Fruit fly (Drosophila melanogaster) whole organism, embryonic: ENCODE results near the gene CG8861.

Experiments
- Atf3 ChIP-seq: fragments of 200-800 bp; sonication (Bioruptor generic); optimal IDR thresholded peaks from 3 replicates; lab custom pipeline; 2016; ENCODE audit warnings: missing biosample characterization, missing genetic modification characterization
- Awh ChIP-seq: fragments of 200-800 bp; sonication (Bioruptor generic); IDR thresholded peaks from 2 replicates; pipeline ENCODE4, ENCODE4 v1.3.6; 2022; ENCODE audit warnings: missing biosample characterization, missing genetic modification characterization
- Bdp1 ChIP-seq: fragments of 200-800 bp; sonication (Bioruptor generic); optimal IDR thresholded peaks from 3 replicates; lab custom pipeline; 2016; ENCODE audit warnings: missing biosample characterization, missing genetic modification characterization
- CG10267 ChIP-seq: fragments of 200-800 bp; sonication (Bioruptor generic); optimal IDR thresholded peaks from 2 replicates; lab custom pipeline; 2018; ENCODE audit warnings: missing biosample characterization, mild to moderate bottlenecking, missing genetic modification characterization, moderate library complexity
- CG10321 ChIP-seq: fragments of 200-800 bp; sonication (Bioruptor generic); IDR thresholded peaks from 2 replicates; pipeline ENCODE4 v1.3.6; 2022; ENCODE audit warnings: missing biosample characterization, missing genetic modification characterization
- CG11398 ChIP-seq: fragments of 200-800 bp; sonication (Bioruptor generic); optimal IDR thresholded peaks from 2 replicates; lab custom pipeline; 2016; ENCODE audit warnings: missing biosample characterization, missing genetic modification characterization
- CG11560 ChIP-seq: fragments of 200-800 bp; sonication (Bioruptor generic); IDR thresholded peaks from 3 replicates; pipeline ENCODE4 v1.3.6; 2022; ENCODE audit warnings: missing biosample characterization, missing genetic modification characterization
- CG11695 ChIP-seq: fragments of 200-800 bp; sonication (Bioruptor generic); IDR thresholded peaks from 3 replicates; pipeline ENCODE4 v1.3.6; 2022; ENCODE audit warnings: missing biosample characterization, missing genetic modification characterization
- CG12391 ChIP-seq: fragments of 200-800 bp; sonication (Bioruptor generic); optimal IDR thresholded peaks from 3 replicates; lab custom pipeline; 2018; ENCODE audit warnings: missing biosample characterization, mild to moderate bottlenecking, missing genetic modification characterization, moderate library complexity
- CG14710 ChIP-seq: fragments of 200-800 bp; sonication (Bioruptor generic); optimal IDR thresholded peaks from 3 replicates; lab custom pipeline; 2019; ENCODE audit warnings: missing biosample characterization, mild to moderate bottlenecking, missing genetic modification characterization, moderate library complexity
- CG15073 ChIP-seq: fragments of 200-800 bp; sonication (Bioruptor generic); optimal IDR thresholded peaks from 2 replicates; lab custom pipeline; 2016; ENCODE audit warnings: missing biosample characterization, missing genetic modification characterization
- CG15479 ChIP-seq: fragments of 200-800 bp; sonication (Bioruptor generic); optimal IDR thresholded peaks from 3 replicates; lab custom pipeline; 2019; ENCODE audit warnings: missing biosample characterization, mild to moderate bottlenecking, missing genetic modification characterization, moderate library complexity
- CG16813 ChIP-seq: fragments of 200-800 bp; sonication (Bioruptor generic); IDR thresholded peaks from 3 replicates; pipeline ENCODE4 v1.3.6; 2022; ENCODE audit warnings: missing biosample characterization, missing genetic modification characterization; ENCODE audit not compliant: partially characterized antibody
- CG17186 ChIP-seq: fragments of 200-800 bp; sonication (Bioruptor generic); optimal IDR thresholded peaks from 3 replicates; lab custom pipeline; 2017; ENCODE audit warnings: missing biosample characterization, missing genetic modification reagents, missing genetic modification characterization
- CG17385 ChIP-seq: fragments of 200-800 bp; sonication (Bioruptor generic); optimal IDR thresholded peaks from 3 replicates; lab custom pipeline; 2018; ENCODE audit warnings: missing biosample characterization, mild to moderate bottlenecking, missing genetic modification characterization
- CG3065 ChIP-seq: fragments of 200-800 bp; sonication (Bioruptor generic); optimal IDR thresholded peaks from 2 replicates; lab custom pipeline; 2016; ENCODE audit warnings: missing biosample characterization, missing genetic modification characterization
- CG6791 ChIP-seq: fragments of 200-800 bp; sonication (Bioruptor generic); IDR thresholded peaks from 3 replicates; pipeline ENCODE4 v1.3.6; 2022; ENCODE audit warnings: missing biosample characterization, missing genetic modification characterization; ENCODE audit not compliant: partially characterized antibody
- CG6854 ChIP-seq: fragments of 200-800 bp; sonication (Bioruptor generic); optimal IDR thresholded peaks from 3 replicates; lab custom pipeline; 2017; ENCODE audit warnings: missing biosample characterization, mild to moderate bottlenecking, missing genetic modification characterization
- CG7357 ChIP-seq: fragments of 200-800 bp; sonication (Bioruptor generic); IDR thresholded peaks from 3 replicates; pipeline ENCODE4 v1.3.6; 2022; ENCODE audit warnings: missing biosample characterization, missing genetic modification characterization
- CG8944 ChIP-seq: fragments of 200-800 bp; sonication (Bioruptor generic); optimal IDR thresholded peaks from 3 replicates; lab custom pipeline; 2016; ENCODE audit warnings: missing biosample characterization, missing genetic modification characterization
- CG9215 ChIP-seq: fragments of 200-800 bp; sonication (Bioruptor generic); IDR thresholded peaks from 2 replicates; pipeline ENCODE4 v1.3.6; 2022; ENCODE audit warnings: missing biosample characterization, missing genetic modification characterization
- D ChIP-seq, 2 experiments: fragments of 200-800 bp in 1 of 2; fragments of >200 bp in 1 of 2; sonication (Bioruptor generic) in 1 of 2; optimal IDR thresholded peaks; 2 replicates in 1 of 2; 3 replicates in 1 of 2; lab custom pipeline; 2017; ENCODE audit warnings: mild to moderate bottlenecking in 1 of 2, missing biosample characterization in 1 of 2, missing genetic modification characterization in 1 of 2, missing genetic modification reagents in 1 of 2
- Doc2 ChIP-seq: fragments of 200-800 bp; sonication (Bioruptor generic); IDR thresholded peaks from 2 replicates; pipeline ENCODE4 v1.3.6; 2022; ENCODE audit warnings: missing biosample characterization, missing genetic modification characterization
- E2f2 ChIP-seq: fragments of 200-800 bp; sonication (Bioruptor generic); IDR thresholded peaks from 2 replicates; pipeline ENCODE4 v1.3.6; 2022; ENCODE audit warnings: missing biosample characterization, missing genetic modification characterization
- Mes4 ChIP-seq: fragments of 200-800 bp; sonication (Bioruptor generic); optimal IDR thresholded peaks from 2 replicates; lab custom pipeline; 2016; ENCODE audit warnings: missing biosample characterization, missing genetic modification characterization
- Neu2 ChIP-seq: fragments of 200-800 bp; sonication (Bioruptor generic); optimal IDR thresholded peaks from 3 replicates; lab custom pipeline; 2016; ENCODE audit warnings: missing biosample characterization, missing genetic modification characterization, borderline replicate concordance
- Nf-YA ChIP-seq: fragments of 200-800 bp; sonication (Bioruptor generic); IDR thresholded peaks from 2 replicates; pipeline ENCODE4 v1.3.6; 2022; ENCODE audit warnings: missing biosample characterization, missing genetic modification characterization
- Pdp1 ChIP-seq, 2 experiments: fragments of 200-800 bp; sonication (Bioruptor generic); optimal IDR thresholded peaks; 3 replicates each; lab custom pipeline; 2016; ENCODE audit warnings: missing biosample characterization in 2 of 2, missing genetic modification characterization in 2 of 2, mild to moderate bottlenecking in 1 of 2, moderate library complexity in 1 of 2
- Rfx ChIP-seq: fragments of 200-800 bp; sonication (Bioruptor generic); IDR thresholded peaks from 2 replicates; pipeline ENCODE4 v1.3.6; 2022; ENCODE audit warnings: missing biosample characterization, missing genetic modification characterization
- Sox100B ChIP-seq: fragments of 200-800 bp; sonication (Bioruptor generic); optimal IDR thresholded peaks from 3 replicates; lab custom pipeline; 2018; ENCODE audit warnings: missing biosample characterization, mild to moderate bottlenecking, missing genetic modification characterization
- Vsx1 ChIP-seq: fragments of 200-800 bp; sonication (Bioruptor generic); optimal IDR thresholded peaks from 2 replicates; lab custom pipeline; 2017; ENCODE audit warnings: missing biosample characterization, mild to moderate bottlenecking, missing genetic modification characterization, missing genetic modification reagents
- Xbp1 ChIP-seq: fragments of 200-800 bp; sonication (Bioruptor generic); optimal IDR thresholded peaks from 3 replicates; lab custom pipeline; 2016; ENCODE audit warnings: missing biosample characterization, mild to moderate bottlenecking, missing genetic modification characterization
- cg ChIP-seq: fragments of 200-800 bp; sonication (Bioruptor generic); optimal IDR thresholded peaks from 3 replicates; lab custom pipeline; 2019; ENCODE audit warnings: missing biosample characterization, mild to moderate bottlenecking, missing genetic modification characterization, moderate library complexity
- chn ChIP-seq: fragments of 200-800 bp; sonication (Bioruptor generic); optimal IDR thresholded peaks from 2 replicates; lab custom pipeline; 2016; ENCODE audit warnings: missing biosample characterization, missing genetic modification characterization
- corto ChIP-seq: fragments of 200-800 bp; sonication (Bioruptor generic); optimal IDR thresholded peaks from 2 replicates; lab custom pipeline; 2016; ENCODE audit warnings: missing biosample characterization, mild to moderate bottlenecking, missing genetic modification characterization, moderate library complexity
- dpn ChIP-seq, 2 experiments: fragments of 200-800 bp; sonication (Bioruptor generic); optimal IDR thresholded peaks; 3 replicates each; lab custom pipeline; 2016; ENCODE audit warnings: missing biosample characterization in 2 of 2, missing genetic modification characterization in 2 of 2
- dysf ChIP-seq: fragments of 200-800 bp; sonication (Bioruptor generic); IDR thresholded peaks from 3 replicates; pipeline ENCODE4 v1.3.6; 2022; ENCODE audit warnings: missing biosample characterization, missing genetic modification characterization
- h ChIP-seq: fragments of >200 bp; optimal IDR thresholded peaks from 2 replicates; lab custom pipeline; 2017
- lmd ChIP-seq: fragments of 200-800 bp; sonication (Bioruptor generic); IDR thresholded peaks from 2 replicates; pipeline ENCODE4 v1.3.6; 2022; ENCODE audit warnings: missing biosample characterization, missing genetic modification characterization
- pzg ChIP-seq: fragments of 200-800 bp; sonication (Bioruptor generic); optimal IDR thresholded peaks from 3 replicates; lab custom pipeline; 2018; ENCODE audit warnings: missing biosample characterization, mild to moderate bottlenecking, missing genetic modification characterization, moderate library complexity
- sd ChIP-seq: fragments of 200-800 bp; sonication (Bioruptor generic); optimal IDR thresholded peaks from 3 replicates; lab custom pipeline; 2018; ENCODE audit warnings: missing biosample characterization, mild to moderate bottlenecking, missing genetic modification characterization, moderate library complexity
- slp2 ChIP-seq: fragments of 200-800 bp; sonication (Bioruptor generic); optimal IDR thresholded peaks from 2 replicates; lab custom pipeline; 2016; ENCODE audit warnings: missing biosample characterization, missing genetic modification characterization
- sna ChIP-seq: fragments of 200-800 bp; sonication (Bioruptor generic); IDR thresholded peaks from 2 replicates; pipeline ENCODE4 v1.3.6; 2022; ENCODE audit warnings: missing biosample characterization, missing genetic modification characterization; ENCODE audit not compliant: partially characterized antibody
- so ChIP-seq: fragments of 200-800 bp; sonication (Bioruptor generic); IDR thresholded peaks from 3 replicates; pipeline ENCODE4 v1.3.6; 2022; ENCODE audit warnings: missing biosample characterization, missing genetic modification characterization
- tgo ChIP-seq: fragments of 200-800 bp; sonication (Bioruptor generic); IDR thresholded peaks from 3 replicates; pipeline ENCODE4 v1.3.6; 2022; ENCODE audit warnings: missing biosample characterization, missing genetic modification characterization
- tin ChIP-seq: fragments of 200-800 bp; sonication (Bioruptor generic); optimal IDR thresholded peaks from 3 replicates; lab custom pipeline; 2016; ENCODE audit warnings: missing biosample characterization, missing genetic modification characterization
- trh ChIP-seq: fragments of 200-800 bp; sonication (Bioruptor generic); optimal IDR thresholded peaks from 2 replicates; lab custom pipeline; 2016; ENCODE audit warnings: missing biosample characterization, missing genetic modification characterization
- vvl ChIP-seq: fragments of 200-800 bp; sonication (Bioruptor generic); IDR thresholded peaks from 2 replicates; pipeline ENCODE4 v1.3.6; 2022; ENCODE audit warnings: missing biosample characterization, missing genetic modification characterization
- zen ChIP-seq: fragments of 200-800 bp; sonication (Bioruptor generic); optimal IDR thresholded peaks from 3 replicates; lab custom pipeline; 2018; ENCODE audit warnings: missing biosample characterization, mild to moderate bottlenecking, missing genetic modification characterization, moderate library complexity
- zfh1 ChIP-seq: fragments of 200-800 bp; sonication (Bioruptor generic); IDR thresholded peaks from 3 replicates; pipeline ENCODE4 v1.3.6; 2022; ENCODE audit warnings: missing biosample characterization, missing genetic modification characterization

CG8861 gene

dm6 chr3R:9250868-9251267 lies 77.4 kb downstream of the CG8861 start (continued):
- TF ChIP-seq Neu2 (GFP tag; lab: Kevin White, UChicago) (no peak), CG11398 (GFP tag; lab: Kevin White, UChicago) (no peak), pzg (GFP tag; lab: Kevin White, UChicago) (no peak), trh (GFP tag; lab: Kevin White, UChicago) (no peak), Xbp1 (GFP tag; lab: Kevin White, UChicago) (peak; percentile 33), CG6854 (no peak), CG14710 (peak; percentile 22), CG17186 (GFP tag; lab: Kevin White, UChicago) (no peak), cg (GFP tag; lab: Kevin White, UChicago) (no peak), CG7357 (GFP tag; lab: Robert Waterston, UW) (no peak), zfh1 (0 out of 3 replicates have a peak, but pooled peaks have one; percentile 61), CG15073 (GFP tag; lab: Kevin White, UChicago) (no peak), Awh (0 out of 2 replicates have a peak, but pooled peaks have one; percentile 45), CG15479 (GFP tag; lab: Kevin White, UChicago) (no peak), Rfx (GFP tag; lab: Robert Waterston, UW) (0 out of 2 replicates have a peak, but pooled peaks have one; percentile 22), Vsx1 (no peak), dpn (GFP tag; optimal IDR thresholded peaks at IDR 0.05; lab: Kevin White, UChicago) (peak in 1 of 2 experiments; percentile 33), Bdp1 (no peak), CG10267 (peak; percentile 6), so (GFP tag; lab: Robert Waterston, UW) (peak; percentile 52; the same call in 1 of the 3 replicates), CG16813 (GFP tag; lab: Robert Waterston, UW) (no peak), Doc2 (GFP tag; lab: Robert Waterston, UW) (no peak), sd (tag; lab: Kevin White, UChicago) (no peak), corto (GFP tag; lab: Kevin White, UChicago) (no peak), CG10321 (GFP tag; lab: Robert Waterston, UW) (no peak), CG11560 (tag; lab: Robert Waterston, UW) (no peak), CG8944 (GFP tag; lab: Kevin White, UChicago) (no peak), D (optimal IDR thresholded peaks at IDR 0.05; lab: Kevin White, UChicago) (no peak), D (GFP tag; optimal IDR thresholded peaks at IDR 0.05; lab: Kevin White, UChicago) (no peak), CG12391 (tag; lab: Kevin White, UChicago) (peak; percentile 14), E2f2 (GFP tag; lab: Robert Waterston, UW) (0 out of 2 replicates have a peak, but pooled peaks have one; percentile 21), Mes4 (GFP tag; lab: Kevin White, UChicago) (no peak), lmd (GFP tag; lab: Robert Waterston, UW) (peak; percentile 39), CG3065 (GFP tag; lab: Kevin White, UChicago) (no peak), dysf (GFP tag; lab: Robert Waterston, UW) (0 out of 3 replicates have a peak, but pooled peaks have one; percentile 33), chn (peak; percentile 11), tgo (GFP tag; lab: Robert Waterston, UW) (peak; percentile 24; the same call in 1 of the 3 replicates), Sox100B (GFP tag; lab: Kevin White, UChicago) (no peak), tin (GFP tag; lab: Kevin White, UChicago) (peak; percentile 39), CG11695 (GFP tag; lab: Robert Waterston, UW) (0 out of 3 replicates have a peak, but pooled peaks have one; percentile 25), slp2 (GFP tag; lab: Kevin White, UChicago) (no peak), CG9215 (GFP tag; lab: Robert Waterston, UW) (0 out of 2 replicates have a peak, but pooled peaks have one; percentile 14), Pdp1 (GFP tag; optimal IDR thresholded peaks at IDR 0.05; lab: Kevin White, UChicago) (peak in 1 of 2 experiments; percentile 29), vvl (GFP tag; lab: Robert Waterston, UW) (peak; percentile 52), h (lab: Kevin White, UChicago) (no peak), Nf-YA (GFP tag; lab: Robert Waterston, UW) (peak; percentile 34; the same call in 1 of the 2 replicates), CG6791 (GFP tag; lab: Robert Waterston, UW) (no peak), CG17385 (GFP tag; lab: Kevin White, UChicago) (peak; percentile 25), Atf3 (peak; percentile 27), zen (tag; lab: Kevin White, UChicago) (peak; percentile 45), sna (no peak)
